Worm (Caenorhabditis elegans) whole organism, young adult: ENCODE measurements around the gene F41C6.7.

Experiments used
- B0019.2 ChIP-seq: fragments of 200-800 bp; sonication (Bioruptor generic); conservative IDR thresholded peaks from 2 replicates; pipeline ENCODE4 v1.3.6; 2022; ENCODE audit warnings: missing genetic modification reagents, missing genetic modification characterization, missing compliant biosample characterization
- B0336.3 ChIP-seq: fragments of 200-800 bp; sonication (Bioruptor generic); IDR thresholded peaks from 2 replicates; pipeline ENCODE4 v1.3.6; 2022; ENCODE audit warnings: missing genetic modification characterization, missing compliant biosample characterization
- C06A6.2 ChIP-seq: fragments of 200-800 bp; sonication (Bioruptor generic); conservative IDR thresholded peaks from 2 replicates; pipeline ENCODE4 v1.3.6; 2022; ENCODE audit warnings: missing genetic modification characterization, missing compliant biosample characterization
- C17E4.6 ChIP-seq: fragments of 200-800 bp; sonication (Bioruptor generic); IDR thresholded peaks from 2 replicates; pipeline ENCODE4 v1.3.6; 2022; ENCODE audit warnings: missing genetic modification reagents, missing genetic modification characterization, missing compliant biosample characterization
- F10E7.11 ChIP-seq: sonication (generic microtip); optimal IDR thresholded peaks from 2 replicates; lab custom pipeline; 2017; ENCODE audit warnings: mild to moderate bottlenecking, missing genetic modification characterization, moderate library complexity, missing compliant biosample characterization
- F23B12.7 ChIP-seq: sonication (generic microtip); optimal IDR thresholded peaks from 2 replicates; lab custom pipeline; 2017; ENCODE audit warnings: missing genetic modification characterization, mild to moderate bottlenecking, missing compliant biosample characterization, antibody characterized with exemption, moderate library complexity; ENCODE audit not compliant: insufficient read depth
- F33H1.4 ChIP-seq: fragments of 200-800 bp; sonication (Bioruptor generic); IDR thresholded peaks from 2 replicates; pipeline ENCODE4 v1.3.6; 2022; ENCODE audit warnings: missing genetic modification reagents, missing genetic modification characterization, missing compliant biosample characterization
- F39B2.1 ChIP-seq: fragments of 200-800 bp; sonication (Bioruptor generic); IDR thresholded peaks from 2 replicates; pipeline ENCODE4 v1.3.6; 2022; ENCODE audit warnings: missing genetic modification reagents, missing genetic modification characterization, missing compliant biosample characterization
- K12H6.12 ChIP-seq: fragments of 200-800 bp; sonication (Bioruptor generic); optimal IDR thresholded peaks from 2 replicates; lab custom pipeline; 2018; ENCODE audit warnings: mild to moderate bottlenecking, missing genetic modification characterization, missing compliant biosample characterization
- T26A5.8 ChIP-seq: sonication (generic microtip); optimal IDR thresholded peaks from 2 replicates; lab custom pipeline; 2016; ENCODE audit warnings: missing genetic modification characterization, missing compliant biosample characterization
- Y53G8AR.9 ChIP-seq: fragments of 200-800 bp; sonication (Bioruptor generic); conservative IDR thresholded peaks from 2 replicates; pipeline ENCODE4 v1.3.6; 2022; ENCODE audit warnings: missing genetic modification reagents, missing genetic modification characterization, missing compliant biosample characterization
- Y56A3A.18 ChIP-seq: fragments of 200-800 bp; sonication (Bioruptor generic); IDR thresholded peaks from 2 replicates; pipeline ENCODE4 v1.3.6; 2022; ENCODE audit warnings: missing genetic modification reagents, missing genetic modification characterization, missing compliant biosample characterization
- akir-1 ChIP-seq: fragments of 200-800 bp; sonication (Bioruptor generic); optimal IDR thresholded peaks from 2 replicates; lab custom pipeline; 2018; ENCODE audit warnings: mild to moderate bottlenecking, missing genetic modification characterization, moderate library complexity, missing compliant biosample characterization
- athp-1 ChIP-seq: sonication (generic microtip); optimal IDR thresholded peaks from 2 replicates; lab custom pipeline; 2017; ENCODE audit warnings: mild to moderate bottlenecking, missing genetic modification characterization, missing compliant biosample characterization
- attf-5 ChIP-seq: fragments of 200-800 bp; sonication (Bioruptor generic); optimal IDR thresholded peaks from 2 replicates; lab custom pipeline; 2018; ENCODE audit warnings: mild to moderate bottlenecking, missing genetic modification characterization, missing compliant biosample characterization
- attf-6 ChIP-seq: fragments of 200-800 bp; sonication (Bioruptor generic); IDR thresholded peaks from 2 replicates; pipeline ENCODE4 v1.3.6; 2022; ENCODE audit warnings: missing genetic modification reagents, missing genetic modification characterization, missing compliant biosample characterization
- bed-1 ChIP-seq: fragments of 200-800 bp; sonication (Bioruptor generic); IDR thresholded peaks from 2 replicates; pipeline ENCODE4 v1.3.6; 2022; ENCODE audit warnings: missing genetic modification reagents, missing genetic modification characterization, missing compliant biosample characterization
- bed-2 ChIP-seq: fragments of 200-800 bp; sonication (Bioruptor generic); IDR thresholded peaks from 2 replicates; pipeline ENCODE4 v1.3.6; 2022; ENCODE audit warnings: missing genetic modification reagents, missing genetic modification characterization, missing compliant biosample characterization
- ccch-3 ChIP-seq: fragments of 200-800 bp; sonication (Bioruptor generic); optimal IDR thresholded peaks from 2 replicates; lab custom pipeline; 2018; ENCODE audit warnings: mild to moderate bottlenecking, missing genetic modification characterization, missing compliant biosample characterization
- cebp-2 ChIP-seq: fragments of 200-800 bp; sonication (Bioruptor generic); IDR thresholded peaks from 2 replicates; pipeline ENCODE4 v1.3.6; 2022; ENCODE audit warnings: missing genetic modification characterization, missing compliant biosample characterization
- ceh-27 ChIP-seq: fragments of 200-800 bp; sonication (Bioruptor generic); optimal IDR thresholded peaks from 2 replicates; lab custom pipeline; 2018; ENCODE audit warnings: mild to moderate bottlenecking, missing genetic modification characterization, moderate library complexity, missing compliant biosample characterization
- die-1 ChIP-seq: sonication (generic microtip); optimal IDR thresholded peaks from 2 replicates; lab custom pipeline; 2016; ENCODE audit warnings: missing genotype, mild to moderate bottlenecking, missing genetic modification characterization, missing compliant biosample characterization
- dpff-1 ChIP-seq: sonication (generic microtip); optimal IDR thresholded peaks from 2 replicates; lab custom pipeline; 2017; ENCODE audit warnings: mild to moderate bottlenecking, missing genetic modification characterization, missing compliant biosample characterization
- dpl-1 ChIP-seq: fragments of 150-350 bp; optimal IDR thresholded peaks from 2 replicates; lab custom pipeline; 2014; ENCODE audit warnings: missing biosample characterization, missing genetic modification reagents, missing genetic modification characterization
- egl-18 ChIP-seq: fragments of 200-800 bp; sonication (Bioruptor generic); IDR thresholded peaks from 2 replicates; pipeline ENCODE4 v1.3.6; 2022; ENCODE audit warnings: missing genetic modification reagents, missing genetic modification characterization, missing compliant biosample characterization
- egrh-3 ChIP-seq: fragments of 200-800 bp; sonication (Bioruptor generic); IDR thresholded peaks from 2 replicates; pipeline ENCODE4 v1.3.6; 2022; ENCODE audit warnings: missing genetic modification reagents, missing genetic modification characterization, missing compliant biosample characterization
- ekl-4 ChIP-seq: fragments of 200-800 bp; sonication (Bioruptor generic); IDR thresholded peaks from 2 replicates; pipeline ENCODE4 v1.3.6; 2022; ENCODE audit warnings: missing genetic modification reagents, missing genetic modification characterization, missing compliant biosample characterization
- ets-4 ChIP-seq: fragments of 200-800 bp; sonication (Bioruptor generic); optimal IDR thresholded peaks from 2 replicates; lab custom pipeline; 2018; ENCODE audit warnings: mild to moderate bottlenecking, missing genetic modification characterization, missing compliant biosample characterization
- fkh-3 ChIP-seq: sonication (generic microtip); optimal IDR thresholded peaks from 2 replicates; lab custom pipeline; 2016; ENCODE audit warnings: mild to moderate bottlenecking, missing genetic modification characterization, missing compliant biosample characterization
- hsf-1 ChIP-seq: fragments of 200-800 bp; sonication (Bioruptor generic); IDR thresholded peaks from 2 replicates; pipeline ENCODE4 v1.3.6; 2022; ENCODE audit warnings: missing genetic modification reagents, missing genetic modification characterization, missing compliant biosample characterization
- lag-1 ChIP-seq: fragments of 200-800 bp; sonication (Bioruptor generic); IDR thresholded peaks from 2 replicates; pipeline ENCODE4 v1.3.6; 2022; ENCODE audit warnings: missing genetic modification reagents, missing genetic modification characterization, missing compliant biosample characterization
- let-607 ChIP-seq, 2 experiments: fragments of 200-800 bp in 1 of 2; sonication (Bioruptor generic) in 1 of 2; sonication (generic microtip) in 1 of 2; optimal IDR thresholded peaks; 2 replicates each; lab custom pipeline; 2016 to 2018; ENCODE audit warnings: mild to moderate bottlenecking in 2 of 2, missing compliant biosample characterization in 2 of 2, missing genetic modification characterization in 2 of 2, moderate library complexity in 2 of 2, missing genotype in 1 of 2
- lin-40 ChIP-seq: sonication (generic microtip); optimal IDR thresholded peaks from 2 replicates; lab custom pipeline; 2016; ENCODE audit warnings: missing genetic modification characterization, mild to moderate bottlenecking, missing compliant biosample characterization, missing genotype, missing genetic modification reagents
- madf-6 ChIP-seq: fragments of 200-800 bp; sonication (Bioruptor generic); IDR thresholded peaks from 2 replicates; pipeline ENCODE4 v1.3.6; 2022; ENCODE audit warnings: missing genetic modification reagents, missing genetic modification characterization, missing compliant biosample characterization
- mcd-1 ChIP-seq: fragments of 200-800 bp; sonication (Bioruptor generic); IDR thresholded peaks from 2 replicates; pipeline ENCODE4 v1.3.6; 2022; ENCODE audit warnings: missing genetic modification reagents, missing genetic modification characterization, missing compliant biosample characterization
- mxl-1 ChIP-seq: sonication (generic microtip); optimal IDR thresholded peaks from 2 replicates; lab custom pipeline; 2016; ENCODE audit warnings: missing genetic modification characterization, missing compliant biosample characterization
- nfya-1 ChIP-seq: sonication (generic microtip); optimal IDR thresholded peaks from 2 replicates; lab custom pipeline; 2017; ENCODE audit warnings: antibody characterized with exemption, missing compliant biosample characterization, missing genetic modification characterization, borderline replicate concordance; ENCODE audit not compliant: insufficient read depth
- nfya-2 ChIP-seq: fragments of 200-800 bp; sonication (Bioruptor generic); IDR thresholded peaks from 2 replicates; pipeline ENCODE4 v1.3.6; 2022; ENCODE audit warnings: missing genetic modification reagents, missing genetic modification characterization, missing compliant biosample characterization
- nhr-120 ChIP-seq: fragments of 200-800 bp; sonication (Bioruptor generic); IDR thresholded peaks from 2 replicates; pipeline ENCODE4 v1.3.6; 2022; ENCODE audit warnings: missing genetic modification characterization, missing compliant biosample characterization
- nhr-179 ChIP-seq: sonication (generic microtip); optimal IDR thresholded peaks from 2 replicates; lab custom pipeline; 2016; ENCODE audit warnings: mild to moderate bottlenecking, missing genetic modification characterization, missing compliant biosample characterization
- rpc-1 ChIP-seq, 2 experiments: fragments of 150-350 bp in 1 of 2; sonication (generic microtip) in 1 of 2; optimal IDR thresholded peaks; 2 replicates each; lab custom pipeline; 2014 to 2018; ENCODE audit warnings: missing biosample characterization in 1 of 2, missing genetic modification characterization in 1 of 2, missing genetic modification reagents in 1 of 2, missing genotype in 1 of 2
- snpc-1.1 ChIP-seq: sonication (generic microtip); optimal IDR thresholded peaks from 2 replicates; lab custom pipeline; 2017; ENCODE audit warnings: missing genetic modification characterization, mild to moderate bottlenecking, missing compliant biosample characterization, antibody characterized with exemption, moderate library complexity, missing genotype, missing genetic modification reagents; ENCODE audit not compliant: insufficient read depth
- tbp1 ChIP-seq: fragments of 200-800 bp; sonication (Bioruptor generic); optimal IDR thresholded peaks from 2 replicates; lab custom pipeline; 2018; ENCODE audit warnings: mild to moderate bottlenecking, missing genetic modification characterization, missing compliant biosample characterization
- xnd-1 ChIP-seq: sonication (generic microtip); optimal IDR thresholded peaks from 2 replicates; lab custom pipeline; 2016; ENCODE audit warnings: missing genotype, missing genetic modification reagents, missing genetic modification characterization, missing compliant biosample characterization
- ztf-22 ChIP-seq: fragments of 200-800 bp; sonication (Bioruptor generic); optimal IDR thresholded peaks from 2 replicates; lab custom pipeline; 2018; ENCODE audit warnings: mild to moderate bottlenecking, missing genetic modification characterization, moderate library complexity, missing compliant biosample characterization
- ztf-26 ChIP-seq: sonication (generic microtip); optimal IDR thresholded peaks from 2 replicates; lab custom pipeline; 2017; ENCODE audit warnings: missing genetic modification characterization, missing compliant biosample characterization
- ztf-28 ChIP-seq: fragments of 200-800 bp; sonication (Bioruptor generic); IDR thresholded peaks from 2 replicates; pipeline ENCODE4 v1.3.6; 2022; ENCODE audit warnings: missing genetic modification reagents, missing genetic modification characterization, missing compliant biosample characterization

Gene F41C6.7

DNA sequence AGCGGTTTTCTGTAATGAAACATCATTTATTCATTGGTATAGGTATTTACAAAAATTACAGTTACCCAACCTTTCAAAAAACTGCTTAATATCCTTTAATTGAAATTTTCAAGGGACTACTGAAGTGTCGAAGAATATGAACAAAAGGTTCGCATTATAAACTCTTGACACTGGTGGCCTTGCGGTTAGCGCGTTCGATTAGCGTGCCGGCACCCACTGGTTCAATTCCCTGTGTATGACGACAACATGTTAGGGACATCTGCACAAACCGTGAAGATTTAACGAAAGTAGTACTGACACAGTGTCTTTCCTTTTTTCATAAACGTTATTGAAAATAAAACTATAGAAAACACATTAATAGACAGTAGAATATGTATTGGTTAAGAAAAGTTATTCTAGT is 17.4 kb downstream of the F41C6.7 start:
- TF ChIP-seq nhr-120: peak; percentile 90; the same call in 1 of the 2 replicates
- TF ChIP-seq attf-5 (GFP tag; lab: Kevin White, UChicago): peak; percentile 57
- peak; percentile 88 for TF ChIP-seq mxl-1 (tag; lab: Kevin White, UChicago)
- peak; percentile 94 for TF ChIP-seq tbp1 (GFP tag; lab: Kevin White, UChicago)
- TF ChIP-seq F10E7.11: peak; percentile 60
- TF ChIP-seq Y53G8AR.9 (GFP tag; lab: Robert Waterston, UW): peak; percentile 84
- no peak; the same call in none of the 2 replicates for TF ChIP-seq B0336.3 (GFP tag; lab: Robert Waterston, UW)
- TF ChIP-seq attf-6 (GFP tag; lab: Robert Waterston, UW): peak; percentile 79
- TF ChIP-seq die-1 (tag; lab: Kevin White, UChicago): peak; percentile 96
- TF ChIP-seq egl-18 (GFP tag; lab: Robert Waterston, UW): no peak
- TF ChIP-seq Y56A3A.18: peak; percentile 97
- TF ChIP-seq dpff-1 (tag; lab: Kevin White, UChicago): no peak
- TF ChIP-seq mcd-1 (GFP tag; lab: Robert Waterston, UW): no peak; the same call in 1 of the 2 replicates
- TF ChIP-seq snpc-1.1 (tag; lab: Kevin White, UChicago): peak; percentile 44
- no peak for TF ChIP-seq nfya-1 (tag; lab: Kevin White, UChicago)
- peak; percentile 73 for TF ChIP-seq madf-6
- peak; percentile 65 for TF ChIP-seq ztf-26
- TF ChIP-seq T26A5.8 (tag; lab: Kevin White, UChicago): peak; percentile 86
- peak; percentile 77 for TF ChIP-seq ekl-4 (GFP tag; lab: Robert Waterston, UW)
- TF ChIP-seq ztf-28 (GFP tag; lab: Robert Waterston, UW): 0 out of 2 replicates have a peak, but pooled peaks have one; percentile 44
- peak; percentile 44 for TF ChIP-seq athp-1
- TF ChIP-seq xnd-1 (tag; lab: Kevin White, UChicago): no peak
- peak; percentile 56; the same call in 1 of the 2 replicates for TF ChIP-seq hsf-1 (GFP tag; lab: Robert Waterston, UW)
- TF ChIP-seq C17E4.6 (GFP tag; lab: Robert Waterston, UW): peak; percentile 74
- TF ChIP-seq bed-2: peak; percentile 84; the same call in 1 of the 2 replicates
- TF ChIP-seq nhr-179 (tag; lab: Kevin White, UChicago): peak; percentile 79
- TF ChIP-seq rpc-1 (optimal IDR thresholded peaks at IDR 0.05; lab: Kevin White, UChicago): peak; percentile 93
- peak; percentile 89 for TF ChIP-seq rpc-1 (tag; optimal IDR thresholded peaks at IDR 0.05; lab: Kevin White, UChicago)
- TF ChIP-seq F23B12.7 (tag; lab: Kevin White, UChicago): peak; percentile 57
- no peak for TF ChIP-seq ccch-3 (GFP tag; lab: Kevin White, UChicago)
- no peak for TF ChIP-seq akir-1 (GFP tag; lab: Kevin White, UChicago)
- peak; percentile 35 for TF ChIP-seq fkh-3 (tag; lab: Kevin White, UChicago)
- TF ChIP-seq ztf-22 (GFP tag; lab: Kevin White, UChicago): peak; percentile 65
- TF ChIP-seq C06A6.2 (GFP tag; lab: Robert Waterston, UW): no peak; the same call in 1 of the 2 replicates
- peak; percentile 61 for TF ChIP-seq ets-4 (GFP tag; lab: Kevin White, UChicago)
- TF ChIP-seq K12H6.12 (tag; lab: Kevin White, UChicago): peak; percentile 15
- TF ChIP-seq lin-40 (tag; lab: Kevin White, UChicago): peak; percentile 57
- TF ChIP-seq cebp-2: peak; percentile 93
- no peak for TF ChIP-seq dpl-1 (GFP tag; lab: Kevin White, UChicago)
- TF ChIP-seq F39B2.1 (GFP tag; lab: Robert Waterston, UW): 0 out of 2 replicates have a peak, but pooled peaks have one; percentile 31
- TF ChIP-seq bed-1 (GFP tag; lab: Robert Waterston, UW): 0 out of 2 replicates have a peak, but pooled peaks have one; percentile 66
- TF ChIP-seq ceh-27 (GFP tag; lab: Kevin White, UChicago): peak; percentile 77
- peak; percentile 61 to 62 for TF ChIP-seq let-607 (tag; optimal IDR thresholded peaks at IDR 0.05; lab: Kevin White, UChicago)
- TF ChIP-seq nfya-2 (GFP tag; lab: Robert Waterston, UW): 0 out of 2 replicates have a peak, but pooled peaks have one; percentile 18
- no peak for TF ChIP-seq egrh-3 (GFP tag; lab: Robert Waterston, UW)
- TF ChIP-seq lag-1: no peak
- no peak for TF ChIP-seq F33H1.4 (GFP tag; lab: Robert Waterston, UW)
- TF ChIP-seq B0019.2 (GFP tag; lab: Robert Waterston, UW): no peak
